Fruit fly (Drosophila melanogaster): ENCODE data around the gene Kdm2.
A peak's percentile ranks its signal among the peaks of the same experiment; 100 is the strongest.

Gene Kdm2

DNA sequence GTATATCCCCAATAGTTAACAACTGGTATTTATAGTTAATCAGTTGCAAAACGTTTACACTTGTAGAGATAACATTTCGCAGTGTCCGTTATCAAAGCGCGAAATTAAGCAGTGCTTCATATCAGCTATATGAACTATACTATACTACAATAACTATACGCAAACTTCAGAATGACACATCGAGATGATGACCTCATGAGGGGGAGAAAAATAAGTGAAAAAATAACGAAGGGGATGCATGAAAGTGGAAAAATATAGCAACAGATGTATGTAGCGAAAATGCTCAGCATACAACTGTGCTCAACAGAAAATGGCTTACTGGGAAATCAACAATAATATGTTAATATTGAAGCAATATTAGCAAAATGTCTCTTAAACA lies 21.6 kb upstream of the Kdm2 start:
- TF ChIP-seq Abd-B (GFP tag; optimal IDR thresholded peaks at IDR 0.05) = no peak
- TF ChIP-seq dmrt93B (GFP tag; optimal IDR thresholded peaks at IDR 0.05) = no peak
- no peak for TF ChIP-seq Vsx2 (GFP tag; optimal IDR thresholded peaks at IDR 0.05; ENCODE audit: partially characterized antibody)
- TF ChIP-seq sv (GFP tag; optimal IDR thresholded peaks at IDR 0.05) = no peak
- TF ChIP-seq brk (GFP tag; optimal IDR thresholded peaks at IDR 0.05) = no peak

DNA sequence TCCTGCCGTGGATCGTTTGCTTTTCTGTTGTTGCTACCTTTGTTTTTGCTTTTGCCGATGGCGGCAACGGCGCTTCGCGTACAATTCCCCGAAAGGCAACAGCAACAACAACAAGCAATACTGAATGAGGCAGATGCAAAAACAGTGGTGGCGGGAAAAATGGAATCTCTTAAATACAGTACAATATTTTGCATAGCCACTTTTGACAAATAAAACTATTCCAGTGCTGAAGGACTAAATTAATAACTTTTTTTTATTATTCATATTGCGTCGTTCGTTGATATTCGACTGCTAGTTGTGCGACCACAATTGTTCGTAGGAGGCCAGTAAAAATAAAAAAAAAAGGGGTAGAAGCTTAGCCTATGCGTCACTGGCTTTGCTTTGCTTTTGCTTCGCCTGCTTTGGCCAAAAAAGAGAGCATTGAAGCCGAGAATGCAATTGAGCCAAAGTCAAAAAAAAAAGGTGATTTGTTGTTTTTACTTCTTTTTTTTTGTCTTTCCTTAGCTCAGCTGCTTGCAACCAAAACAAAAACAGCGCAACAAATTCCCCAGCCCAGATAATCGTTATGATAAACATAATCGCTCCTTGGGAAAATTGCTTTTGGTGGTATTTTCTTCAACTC lies 20.4 kb upstream of the Kdm2 start:
- no peak for TF ChIP-seq dl (GFP tag; optimal IDR thresholded peaks at IDR 0.05; ENCODE audit: insufficient read depth in 1 of 2, partially characterized antibody in 2 of 2)
- peak; percentile 78 for TF ChIP-seq GATAd (GFP tag; optimal IDR thresholded peaks at IDR 0.05)
- peak; percentile 94 for TF ChIP-seq woc (GFP tag; optimal IDR thresholded peaks at IDR 0.05)
- TF ChIP-seq Rel (GFP tag; optimal IDR thresholded peaks at IDR 0.05) = peak; percentile 97
- TF ChIP-seq Rel (tag; optimal IDR thresholded peaks at IDR 0.05) = peak; percentile 74
- peak; percentile 93 for TF ChIP-seq dmrt93B (GFP tag; optimal IDR thresholded peaks at IDR 0.05)
- TF ChIP-seq usp (GFP tag; optimal IDR thresholded peaks at IDR 0.05) = no peak
- TF ChIP-seq CG32264 (GFP tag; optimal IDR thresholded peaks at IDR 0.05) = peak; percentile 92
- no peak for TF ChIP-seq Hr78 (GFP tag; optimal IDR thresholded peaks at IDR 0.05)
- TF ChIP-seq fru (GFP tag; optimal IDR thresholded peaks at IDR 0.05) = peak; percentile 98
- peak; percentile 83 for TF ChIP-seq dsf (GFP tag; optimal IDR thresholded peaks at IDR 0.05; ENCODE audit: borderline replicate concordance)
- peak; percentile 96 for TF ChIP-seq psq (GFP tag; optimal IDR thresholded peaks at IDR 0.05)
- no peak for TF ChIP-seq Vsx2 (GFP tag; optimal IDR thresholded peaks at IDR 0.05; ENCODE audit: partially characterized antibody)
- TF ChIP-seq pan (optimal IDR thresholded peaks at IDR 0.05) = no peak
- TF ChIP-seq CG9705 (GFP tag; optimal IDR thresholded peaks at IDR 0.05) = peak; percentile 72
- peak; percentile 90 for TF ChIP-seq sage (GFP tag; optimal IDR thresholded peaks at IDR 0.05)
- TF ChIP-seq ey (GFP tag; optimal IDR thresholded peaks at IDR 0.05) = peak; percentile 98
- peak; percentile 95 for TF ChIP-seq Jra (GFP tag; optimal IDR thresholded peaks at IDR 0.05)
- peak; percentile 93 for TF ChIP-seq brk (GFP tag; optimal IDR thresholded peaks at IDR 0.05)
- TF ChIP-seq h (GFP tag; optimal IDR thresholded peaks at IDR 0.05) = peak; percentile 99
- TF ChIP-seq rgr (GFP tag; optimal IDR thresholded peaks at IDR 0.05) = peak; percentile 98
- peak; percentile 63 for TF ChIP-seq Mio (GFP tag; optimal IDR thresholded peaks at IDR 0.05)
- TF ChIP-seq OdsH (GFP tag; optimal IDR thresholded peaks at IDR 0.05) = peak; percentile 98
- peak; percentile 89 for TF ChIP-seq tai (GFP tag; optimal IDR thresholded peaks at IDR 0.05)
- TF ChIP-seq Myc (optimal IDR thresholded peaks at IDR 0.05) = no peak
- TF ChIP-seq CrebA (GFP tag; optimal IDR thresholded peaks at IDR 0.05; ENCODE audit: borderline replicate concordance) = no peak
- TF ChIP-seq N (GFP tag; optimal IDR thresholded peaks at IDR 0.05) = no peak
- TF ChIP-seq jim (GFP tag; optimal IDR thresholded peaks at IDR 0.05) = no peak
- TF ChIP-seq sv (GFP tag; optimal IDR thresholded peaks at IDR 0.05) = peak; percentile 86
- peak; percentile 92 to 98 for TF ChIP-seq foxo (GFP tag; optimal IDR thresholded peaks at IDR 0.05)
- peak; percentile 93 for TF ChIP-seq Sp1 (GFP tag; optimal IDR thresholded peaks at IDR 0.05)
- TF ChIP-seq lola (GFP tag; optimal IDR thresholded peaks at IDR 0.05) = no peak
- TF ChIP-seq Hnf4 (GFP tag; optimal IDR thresholded peaks at IDR 0.05) = peak; percentile 95
- peak; percentile 98 for TF ChIP-seq br (GFP tag; optimal IDR thresholded peaks at IDR 0.05)
- TF ChIP-seq Abd-B (GFP tag; optimal IDR thresholded peaks at IDR 0.05) = no peak
- TF ChIP-seq Dif (GFP tag; optimal IDR thresholded peaks at IDR 0.05; ENCODE audit: partially characterized antibody) = no peak
- TF ChIP-seq HLH106 (tag; optimal IDR thresholded peaks at IDR 0.05) = peak; percentile 95
- TF ChIP-seq Dfd (GFP tag; optimal IDR thresholded peaks at IDR 0.05) = no peak
- TF ChIP-seq Hr83 (GFP tag; optimal IDR thresholded peaks at IDR 0.05; ENCODE audit: poor library complexity, severe bottlenecking) = peak; percentile 49
